Worm (Caenorhabditis elegans) whole organism, late embryonic: ENCODE measurements around the gene K08D12.4.

Source experiments
- C08G9.2 ChIP-seq: sonication (generic microtip); optimal IDR thresholded peaks from 2 replicates; lab custom pipeline; 2016; ENCODE audit warnings: mild to moderate bottlenecking, missing genetic modification characterization, moderate library complexity, missing compliant biosample characterization
- C38D4.7 ChIP-seq: fragments of 200-800 bp; sonication (Bioruptor generic); optimal IDR thresholded peaks from 2 replicates; lab custom pipeline; 2018; ENCODE audit warnings: mild to moderate bottlenecking, missing genetic modification characterization, moderate library complexity, missing compliant biosample characterization
- F13H6.1 ChIP-seq: sonication (generic microtip); optimal IDR thresholded peaks from 2 replicates; lab custom pipeline; 2016; ENCODE audit warnings: missing genetic modification characterization, missing compliant biosample characterization
- K09A11.1 ChIP-seq: sonication (generic microtip); optimal IDR thresholded peaks from 2 replicates; lab custom pipeline; 2017; ENCODE audit warnings: antibody characterized with exemption, mild to moderate bottlenecking, missing genetic modification characterization, missing compliant biosample characterization; ENCODE audit not compliant: insufficient read depth
- Y22D7AL.16 ChIP-seq: sonication (generic microtip); optimal IDR thresholded peaks from 2 replicates; lab custom pipeline; 2016; ENCODE audit warnings: missing genetic modification characterization, missing compliant biosample characterization
- ahr-1 ChIP-seq: sonication (generic microtip); optimal IDR thresholded peaks from 2 replicates; lab custom pipeline; 2016; ENCODE audit warnings: missing genetic modification characterization, missing compliant biosample characterization
- ceh-14 ChIP-seq: sonication (generic microtip); optimal IDR thresholded peaks from 2 replicates; lab custom pipeline; 2016; ENCODE audit warnings: missing genotype, missing genetic modification characterization, missing compliant biosample characterization
- ceh-18 ChIP-seq: sonication (generic microtip); optimal IDR thresholded peaks from 2 replicates; lab custom pipeline; 2016; ENCODE audit warnings: missing genetic modification characterization, missing compliant biosample characterization
- ceh-19 ChIP-seq: fragments of 200-800 bp; sonication (Bioruptor generic); optimal IDR thresholded peaks from 2 replicates; lab custom pipeline; 2018; ENCODE audit warnings: mild to moderate bottlenecking, missing genetic modification characterization, missing compliant biosample characterization
- ceh-2 ChIP-seq: sonication (generic microtip); optimal IDR thresholded peaks from 2 replicates; lab custom pipeline; 2016; ENCODE audit warnings: missing genotype, missing genetic modification characterization, missing compliant biosample characterization
- ceh-24 ChIP-seq: sonication (generic microtip); optimal IDR thresholded peaks from 2 replicates; lab custom pipeline; 2016; ENCODE audit warnings: mild to moderate bottlenecking, missing genetic modification characterization, missing compliant biosample characterization
- ceh-30 ChIP-seq: fragments of 150-350 bp; optimal IDR thresholded peaks from 2 replicates; lab custom pipeline; 2014; ENCODE audit warnings: missing biosample characterization, missing genetic modification characterization
- ceh-31 ChIP-seq: sonication (generic microtip); optimal IDR thresholded peaks from 2 replicates; lab custom pipeline; 2016; ENCODE audit warnings: missing genetic modification characterization, missing compliant biosample characterization
- ceh-45 ChIP-seq: fragments of 200-800 bp; sonication (Bioruptor generic); IDR thresholded peaks from 2 replicates; pipeline ENCODE4 v1.3.6; 2022; ENCODE audit warnings: missing genetic modification reagents, missing genetic modification characterization, missing compliant biosample characterization
- ceh-6 ChIP-seq: fragments of 200-800 bp; sonication (Bioruptor generic); optimal IDR thresholded peaks from 2 replicates; lab custom pipeline; 2018; ENCODE audit warnings: mild to moderate bottlenecking, missing genetic modification characterization, missing compliant biosample characterization
- che-1 ChIP-seq: sonication (generic microtip); optimal IDR thresholded peaks from 2 replicates; lab custom pipeline; 2016; ENCODE audit warnings: mild to moderate bottlenecking, missing genetic modification characterization, missing compliant biosample characterization
- dmd-4 ChIP-seq: sonication (generic microtip); optimal IDR thresholded peaks from 2 replicates; lab custom pipeline; 2016; ENCODE audit warnings: borderline replicate concordance, missing genetic modification characterization, missing compliant biosample characterization
- dve-1 ChIP-seq: sonication (generic microtip); optimal IDR thresholded peaks from 2 replicates; lab custom pipeline; 2017; ENCODE audit warnings: antibody characterized with exemption, mild to moderate bottlenecking, missing genetic modification characterization, missing compliant biosample characterization
- elt-2 ChIP-seq: sonication (generic microtip); optimal IDR thresholded peaks from 2 replicates; lab custom pipeline; 2016; ENCODE audit warnings: missing genetic modification reagents, missing genetic modification characterization, missing compliant biosample characterization
- elt-4 ChIP-seq: sonication (generic microtip); optimal IDR thresholded peaks from 2 replicates; lab custom pipeline; 2016; ENCODE audit warnings: missing genetic modification characterization, missing compliant biosample characterization
- ets-4 ChIP-seq: sonication (generic microtip); optimal IDR thresholded peaks from 2 replicates; lab custom pipeline; 2016; ENCODE audit warnings: missing genetic modification characterization, missing compliant biosample characterization
- eyg-1 ChIP-seq: sonication (generic microtip); optimal IDR thresholded peaks from 2 replicates; lab custom pipeline; 2016; ENCODE audit warnings: missing genotype, missing genetic modification characterization, missing compliant biosample characterization
- fax-1 ChIP-seq: sonication (generic microtip); optimal IDR thresholded peaks from 2 replicates; lab custom pipeline; 2016; ENCODE audit warnings: missing genotype, missing genetic modification characterization, missing compliant biosample characterization
- fkh-10 ChIP-seq: fragments of 150-350 bp; optimal IDR thresholded peaks from 2 replicates; lab custom pipeline; 2014; ENCODE audit warnings: missing biosample characterization, missing genetic modification reagents, missing genetic modification characterization
- fkh-6 ChIP-seq: sonication (generic microtip); optimal IDR thresholded peaks from 2 replicates; lab custom pipeline; 2016; ENCODE audit warnings: missing genetic modification characterization, missing compliant biosample characterization
- gmeb-2 ChIP-seq: sonication (generic microtip); optimal IDR thresholded peaks from 2 replicates; lab custom pipeline; 2016; ENCODE audit warnings: missing genetic modification characterization, inconsistent platforms, missing compliant biosample characterization
- hlh-13 ChIP-seq: fragments of 200-800 bp; sonication (Bioruptor generic); optimal IDR thresholded peaks from 2 replicates; lab custom pipeline; 2018; ENCODE audit warnings: mild to moderate bottlenecking, missing genetic modification characterization, missing compliant biosample characterization
- hlh-15 ChIP-seq: sonication (generic microtip); optimal IDR thresholded peaks from 2 replicates; lab custom pipeline; 2016; ENCODE audit warnings: missing genetic modification characterization, missing compliant biosample characterization
- hlh-30 ChIP-seq: sonication (generic microtip); optimal IDR thresholded peaks from 2 replicates; lab custom pipeline; 2017; ENCODE audit warnings: antibody characterized with exemption, missing genetic modification characterization, missing compliant biosample characterization; ENCODE audit not compliant: insufficient read depth
- hlh-6 ChIP-seq: sonication (generic microtip); optimal IDR thresholded peaks from 2 replicates; lab custom pipeline; 2016; ENCODE audit warnings: missing genotype, missing genetic modification characterization, missing compliant biosample characterization
- hlh-8 ChIP-seq: sonication (generic microtip); optimal IDR thresholded peaks from 2 replicates; lab custom pipeline; 2016; ENCODE audit warnings: missing genotype, missing genetic modification characterization, missing compliant biosample characterization
- lim-6 ChIP-seq: sonication (generic microtip); optimal IDR thresholded peaks from 2 replicates; lab custom pipeline; 2016; ENCODE audit warnings: missing genetic modification characterization, missing compliant biosample characterization
- lin-11 ChIP-seq: fragments of 200-800 bp; sonication (Bioruptor generic); optimal IDR thresholded peaks from 2 replicates; lab custom pipeline; 2018; ENCODE audit warnings: mild to moderate bottlenecking, missing genetic modification characterization, missing compliant biosample characterization
- madf-2 ChIP-seq: sonication (generic microtip); optimal IDR thresholded peaks from 2 replicates; lab custom pipeline; 2017; ENCODE audit warnings: missing genetic modification characterization, missing compliant biosample characterization
- nfya-1 ChIP-seq: sonication (generic microtip); optimal IDR thresholded peaks from 2 replicates; lab custom pipeline; 2017; ENCODE audit warnings: missing genetic modification characterization, mild to moderate bottlenecking, missing compliant biosample characterization, antibody characterized with exemption, moderate library complexity
- nhr-232 ChIP-seq: sonication (generic microtip); optimal IDR thresholded peaks from 2 replicates; lab custom pipeline; 2016; ENCODE audit warnings: missing genetic modification characterization, missing compliant biosample characterization
- npax-4 ChIP-seq: sonication (generic microtip); optimal IDR thresholded peaks from 2 replicates; lab custom pipeline; 2016; ENCODE audit warnings: missing genetic modification characterization, missing compliant biosample characterization
- odd-2 ChIP-seq: sonication (generic microtip); optimal IDR thresholded peaks from 2 replicates; lab custom pipeline; 2017; ENCODE audit warnings: antibody characterized with exemption, mild to moderate bottlenecking, missing genetic modification characterization, missing compliant biosample characterization
- pag-3 ChIP-seq: sonication (generic microtip); optimal IDR thresholded peaks from 2 replicates; lab custom pipeline; 2016; ENCODE audit warnings: missing compliant biosample characterization, missing genetic modification characterization, borderline replicate concordance
- pha-4 ChIP-seq: fragments of 150-350 bp; optimal IDR thresholded peaks from 2 replicates; lab custom pipeline; 2018; ENCODE audit warnings: missing biosample characterization, missing genetic modification reagents, missing genetic modification characterization
- pqm-1 ChIP-seq: sonication (generic microtip); optimal IDR thresholded peaks from 2 replicates; lab custom pipeline; 2016; ENCODE audit warnings: missing genetic modification characterization, missing compliant biosample characterization
- ref-2 ChIP-seq: sonication (generic microtip); optimal IDR thresholded peaks from 2 replicates; lab custom pipeline; 2016; ENCODE audit warnings: missing genetic modification characterization, missing compliant biosample characterization
- rnt-1 ChIP-seq: sonication (generic microtip); optimal IDR thresholded peaks from 2 replicates; lab custom pipeline; 2016; ENCODE audit warnings: missing genetic modification characterization, missing compliant biosample characterization
- sdc-2 ChIP-seq: sonication (generic microtip); optimal IDR thresholded peaks from 2 replicates; lab custom pipeline; 2016; ENCODE audit warnings: missing genotype, missing genetic modification characterization, missing compliant biosample characterization
- sox-2 ChIP-seq: fragments of 200-800 bp; sonication (Bioruptor generic); IDR thresholded peaks from 2 replicates; pipeline ENCODE4 v1.3.6; 2022; ENCODE audit warnings: missing genetic modification reagents, missing genetic modification characterization, missing compliant biosample characterization
- sox-4 ChIP-seq: sonication (generic microtip); optimal IDR thresholded peaks from 2 replicates; lab custom pipeline; 2017; ENCODE audit warnings: mild to moderate bottlenecking, missing genetic modification characterization, inconsistent platforms, missing compliant biosample characterization
- syd-9 ChIP-seq: sonication (generic microtip); optimal IDR thresholded peaks from 2 replicates; lab custom pipeline; 2016; ENCODE audit warnings: mild to moderate bottlenecking, missing genetic modification characterization, moderate library complexity, missing compliant biosample characterization
- tbx-7 ChIP-seq: sonication (generic microtip); optimal IDR thresholded peaks from 2 replicates; lab custom pipeline; 2016; ENCODE audit warnings: missing genotype, missing genetic modification characterization, missing compliant biosample characterization
- unc-3 ChIP-seq, 2 experiments: fragments of 200-800 bp in 1 of 2; sonication (Bioruptor generic) in 1 of 2; sonication (generic microtip) in 1 of 2; conservative IDR thresholded peaks in 1 of 2; optimal IDR thresholded peaks in 1 of 2; 2 replicates each; pipeline versions ENCODE4 v1.3.6 to Lab custom; 2016 to 2022; ENCODE audit warnings: missing compliant biosample characterization in 2 of 2, missing genetic modification characterization in 2 of 2, missing genetic modification reagents in 1 of 2
- unc-42 ChIP-seq: sonication (generic microtip); optimal IDR thresholded peaks from 2 replicates; lab custom pipeline; 2016; ENCODE audit warnings: missing genotype, missing genetic modification characterization, missing compliant biosample characterization
- unc-55 ChIP-seq: sonication (generic microtip); optimal IDR thresholded peaks from 2 replicates; lab custom pipeline; 2017; ENCODE audit warnings: missing biosample characterization, missing genetic modification reagents, missing genetic modification characterization
- unc-86 ChIP-seq: sonication (generic microtip); optimal IDR thresholded peaks from 2 replicates; lab custom pipeline; 2016; ENCODE audit warnings: missing genetic modification characterization, missing compliant biosample characterization
- zip-5 ChIP-seq: sonication (generic microtip); optimal IDR thresholded peaks from 2 replicates; lab custom pipeline; 2016; ENCODE audit warnings: missing genetic modification characterization, missing compliant biosample characterization

The K08D12.4 gene

ce11 chrIV:1687151-1687550 lies 19.9 kb upstream of the K08D12.4 start:
- peak; percentile 93 for TF ChIP-seq ceh-2 (tag; lab: Kevin White, UChicago)
- TF ChIP-seq Y22D7AL.16 = no peak
- peak; percentile 20 for TF ChIP-seq unc-86
- TF ChIP-seq ref-2 (tag; lab: Kevin White, UChicago) = peak; percentile 94
- no peak for TF ChIP-seq sox-2 (GFP tag; lab: Robert Waterston, UW)
- no peak for TF ChIP-seq K09A11.1 (tag; lab: Kevin White, UChicago)
- peak; percentile 85 for TF ChIP-seq fax-1 (tag; lab: Kevin White, UChicago)
- TF ChIP-seq nhr-232 (tag; lab: Kevin White, UChicago) = no peak
- peak; percentile 79 for TF ChIP-seq ahr-1 (tag; lab: Kevin White, UChicago)
- TF ChIP-seq hlh-15 (tag; lab: Kevin White, UChicago) = no peak
- TF ChIP-seq che-1 = peak; percentile 29
- no peak for TF ChIP-seq fkh-10 (GFP tag; lab: Kevin White, UChicago)
- no peak for TF ChIP-seq unc-3 (GFP tag; conservative IDR thresholded peaks at IDR 0.05; lab: Robert Waterston, UW)
- peak; percentile 78 for TF ChIP-seq unc-3 (tag; optimal IDR thresholded peaks at IDR 0.05; lab: Kevin White, UChicago)
- peak; percentile 78 for TF ChIP-seq elt-2
- peak; percentile 70 for TF ChIP-seq rnt-1
- TF ChIP-seq pha-4 = no peak
- no peak for TF ChIP-seq elt-4 (tag; lab: Kevin White, UChicago)
- no peak for TF ChIP-seq ceh-6 (GFP tag; lab: Kevin White, UChicago)
- TF ChIP-seq ceh-14 (tag; lab: Kevin White, UChicago) = peak; percentile 92
- no peak for TF ChIP-seq lin-11
- TF ChIP-seq pqm-1 (tag; lab: Kevin White, UChicago) = peak; percentile 15
- TF ChIP-seq sox-4 (tag; lab: Kevin White, UChicago) = peak; percentile 11
- TF ChIP-seq ceh-18 (tag; lab: Kevin White, UChicago) = peak; percentile 2
- TF ChIP-seq fkh-6 (tag; lab: Kevin White, UChicago) = peak; percentile 80
- TF ChIP-seq unc-55 (GFP tag; lab: Kevin White, UChicago) = no peak
- no peak for TF ChIP-seq ceh-45
- no peak for TF ChIP-seq madf-2 (tag; lab: Kevin White, UChicago)
- TF ChIP-seq ceh-19 (GFP tag; lab: Kevin White, UChicago) = no peak
- TF ChIP-seq eyg-1 = no peak
- TF ChIP-seq hlh-8 (tag; lab: Kevin White, UChicago) = peak; percentile 84
- TF ChIP-seq odd-2 (tag; lab: Kevin White, UChicago) = no peak
- TF ChIP-seq F13H6.1 = peak; percentile 78
- peak; percentile 87 for TF ChIP-seq lim-6 (tag; lab: Kevin White, UChicago)
- no peak for TF ChIP-seq hlh-30 (tag; lab: Kevin White, UChicago)
- peak; percentile 82 for TF ChIP-seq dmd-4 (tag; lab: Kevin White, UChicago)
- peak; percentile 98 for TF ChIP-seq ceh-31 (tag; lab: Kevin White, UChicago)
- peak; percentile 77 for TF ChIP-seq ets-4 (tag; lab: Kevin White, UChicago)
- no peak for TF ChIP-seq nfya-1 (tag; lab: Kevin White, UChicago)
- TF ChIP-seq dve-1 (tag; lab: Kevin White, UChicago) = no peak
- no peak for TF ChIP-seq unc-42
- peak; percentile 71 for TF ChIP-seq hlh-6
- peak; percentile 42 for TF ChIP-seq syd-9
- TF ChIP-seq pag-3 (tag; lab: Kevin White, UChicago) = no peak
- TF ChIP-seq gmeb-2 (tag; lab: Kevin White, UChicago) = peak; percentile 46
- no peak for TF ChIP-seq ceh-30 (tag; lab: Kevin White, UChicago)
- peak; percentile 90 for TF ChIP-seq C08G9.2
- peak; percentile 89 for TF ChIP-seq zip-5 (tag; lab: Kevin White, UChicago)
- no peak for TF ChIP-seq hlh-13 (GFP tag; lab: Kevin White, UChicago)
- no peak for TF ChIP-seq npax-4 (tag; lab: Kevin White, UChicago)
- no peak for TF ChIP-seq C38D4.7 (GFP tag; lab: Kevin White, UChicago)
- TF ChIP-seq ceh-24 = no peak
- TF ChIP-seq tbx-7 (tag; lab: Kevin White, UChicago) = peak; percentile 96
- TF ChIP-seq sdc-2 (tag; lab: Kevin White, UChicago) = peak; percentile 58
